Worm (Caenorhabditis elegans) whole organism, L2 larva: Measurements from ENCODE around the gene K01A12.2.

ENCODE experiments used
- C34F6.9 ChIP-seq: fragments of 150-350 bp; optimal IDR thresholded peaks from 2 replicates; lab custom pipeline; 2014; ENCODE audit warnings: missing biosample characterization, missing genetic modification characterization
- F13H6.1 ChIP-seq: sonication (generic microtip); optimal IDR thresholded peaks from 2 replicates; lab custom pipeline; 2016; ENCODE audit warnings: missing genetic modification characterization, missing compliant biosample characterization
- R02D3.7 ChIP-seq: fragments of 150-350 bp; optimal IDR thresholded peaks from 2 replicates; lab custom pipeline; 2014; ENCODE audit warnings: missing biosample characterization, missing genetic modification characterization
- ZK546.5 ChIP-seq: sonication (generic microtip); optimal IDR thresholded peaks from 2 replicates; lab custom pipeline; 2017; ENCODE audit warnings: missing biosample characterization, missing genetic modification characterization
- alr-1 ChIP-seq: fragments of 150-350 bp; optimal IDR thresholded peaks from 2 replicates; lab custom pipeline; 2014; ENCODE audit warnings: missing biosample characterization, missing genetic modification characterization
- aly-2 ChIP-seq: fragments of 150-350 bp; optimal IDR thresholded peaks from 2 replicates; lab custom pipeline; 2014; ENCODE audit warnings: missing biosample characterization, missing genetic modification characterization
- ama-1 ChIP-seq: fragments of 150-350 bp; optimal IDR thresholded peaks from 2 replicates; lab custom pipeline; 2018; ENCODE audit warnings: inconsistent platforms
- blmp-1 ChIP-seq: sonication (generic microtip); optimal IDR thresholded peaks from 2 replicates; lab custom pipeline; 2017; ENCODE audit warnings: missing genetic modification characterization, mild to moderate bottlenecking, missing compliant biosample characterization, antibody characterized with exemption, moderate library complexity; ENCODE audit not compliant: insufficient read depth
- ceh-16 ChIP-seq: fragments of 150-350 bp; optimal IDR thresholded peaks from 2 replicates; lab custom pipeline; 2014; ENCODE audit warnings: missing biosample characterization, missing genetic modification characterization
- ceh-82 ChIP-seq: fragments of 150-350 bp; optimal IDR thresholded peaks from 2 replicates; lab custom pipeline; 2014; ENCODE audit warnings: missing biosample characterization, missing genetic modification characterization
- crh-2 ChIP-seq: sonication (generic microtip); optimal IDR thresholded peaks from 2 replicates; lab custom pipeline; 2017; ENCODE audit warnings: missing biosample characterization, missing genetic modification characterization
- dmd-4 ChIP-seq: sonication (generic microtip); optimal IDR thresholded peaks from 2 replicates; lab custom pipeline; 2017; ENCODE audit warnings: missing biosample characterization, missing genetic modification characterization
- elt-1 ChIP-seq: fragments of 150-350 bp; optimal IDR thresholded peaks from 2 replicates; lab custom pipeline; 2014; ENCODE audit warnings: missing biosample characterization, missing genetic modification characterization
- elt-3 ChIP-seq: sonication (generic microtip); optimal IDR thresholded peaks from 2 replicates; lab custom pipeline; 2017; ENCODE audit warnings: missing biosample characterization, missing genetic modification characterization
- fos-1 ChIP-seq: fragments of 150-350 bp; optimal IDR thresholded peaks from 2 replicates; lab custom pipeline; 2014; ENCODE audit warnings: missing biosample characterization, missing genetic modification characterization
- lin-11 ChIP-seq: fragments of 150-350 bp; sonication (generic microtip); optimal IDR thresholded peaks from 2 replicates; lab custom pipeline; 2014; ENCODE audit warnings: missing biosample characterization, missing genetic modification characterization, inconsistent platforms, mixed read lengths
- lin-13 ChIP-seq: fragments of 150-350 bp; optimal IDR thresholded peaks from 2 replicates; lab custom pipeline; 2014; ENCODE audit warnings: missing biosample characterization, missing genetic modification reagents, missing genetic modification characterization
- lin-39 ChIP-seq: fragments of 150-350 bp; optimal IDR thresholded peaks from 2 replicates; lab custom pipeline; 2014; ENCODE audit warnings: missing biosample characterization, missing genetic modification reagents, missing genetic modification characterization
- lsy-2 ChIP-seq, 2 experiments: fragments of 150-350 bp in 1 of 2; sonication (generic microtip) in 1 of 2; optimal IDR thresholded peaks; 2 replicates each; lab custom pipeline; 2014 to 2017; ENCODE audit warnings: missing biosample characterization in 2 of 2, missing genetic modification characterization in 2 of 2
- mab-5 ChIP-seq: fragments of 150-350 bp; optimal IDR thresholded peaks from 2 replicates; lab custom pipeline; 2014; ENCODE audit warnings: missing biosample characterization, missing genetic modification characterization
- mbf-1 ChIP-seq: sonication (generic microtip); optimal IDR thresholded peaks from 2 replicates; lab custom pipeline; 2017; ENCODE audit warnings: missing biosample characterization, missing genetic modification characterization
- mdl-1 ChIP-seq, 2 experiments: fragments of 150-350 bp in 1 of 2; sonication (generic microtip) in 1 of 2; optimal IDR thresholded peaks; 2 replicates each; lab custom pipeline; 2017; ENCODE audit warnings: missing biosample characterization in 2 of 2, missing genetic modification characterization in 2 of 2
- nhr-10 ChIP-seq: sonication (generic microtip); optimal IDR thresholded peaks from 2 replicates; lab custom pipeline; 2017; ENCODE audit warnings: missing biosample characterization, missing genetic modification characterization
- nhr-11 ChIP-seq: fragments of 150-350 bp; optimal IDR thresholded peaks from 2 replicates; lab custom pipeline; 2014; ENCODE audit warnings: missing biosample characterization, missing genetic modification characterization
- nhr-12 ChIP-seq: fragments of 150-350 bp; optimal IDR thresholded peaks from 2 replicates; lab custom pipeline; 2014; ENCODE audit warnings: missing biosample characterization, missing genetic modification characterization
- nhr-237 ChIP-seq: fragments of 150-350 bp; optimal IDR thresholded peaks from 2 replicates; lab custom pipeline; 2014; ENCODE audit warnings: missing biosample characterization, missing genetic modification characterization
- nhr-25 ChIP-seq: fragments of 150-350 bp; sonication (generic microtip); optimal IDR thresholded peaks from 3 replicates; lab custom pipeline; 2014; ENCODE audit warnings: missing biosample characterization, missing genetic modification characterization
- nhr-77 ChIP-seq: fragments of 150-350 bp; optimal IDR thresholded peaks from 2 replicates; lab custom pipeline; 2014; ENCODE audit warnings: missing biosample characterization, missing genetic modification characterization
- peb-1 ChIP-seq: fragments of 150-350 bp; optimal IDR thresholded peaks from 2 replicates; lab custom pipeline; 2014; ENCODE audit warnings: missing biosample characterization, missing genetic modification characterization
- sma-3 ChIP-seq: sonication (generic microtip); optimal IDR thresholded peaks from 2 replicates; lab custom pipeline; 2016; ENCODE audit warnings: missing genetic modification reagents, missing genetic modification characterization, missing compliant biosample characterization
- sma-9 ChIP-seq, 2 experiments: fragments of 150-350 bp in 1 of 2; sonication (generic microtip) in 1 of 2; optimal IDR thresholded peaks; 2 replicates each; lab custom pipeline; 2014 to 2016; ENCODE audit warnings: missing genetic modification characterization in 2 of 2, mild to moderate bottlenecking in 1 of 2, missing biosample characterization in 1 of 2, missing compliant biosample characterization in 1 of 2, missing genetic modification reagents in 1 of 2, moderate library complexity in 1 of 2
- ztf-1 ChIP-seq: fragments of 200-800 bp; sonication (Bioruptor generic); conservative IDR thresholded peaks from 2 replicates; pipeline ENCODE4 v1.3.6; 2022; ENCODE audit warnings: missing genetic modification characterization, missing compliant biosample characterization
- ztf-11 ChIP-seq: sonication (generic microtip); optimal IDR thresholded peaks from 2 replicates; lab custom pipeline; 2017; ENCODE audit warnings: missing biosample characterization, missing genetic modification characterization
- ztf-4 ChIP-seq: fragments of 150-350 bp; optimal IDR thresholded peaks from 2 replicates; lab custom pipeline; 2014; ENCODE audit warnings: missing biosample characterization, missing genetic modification characterization

Gene K01A12.2

DNA sequence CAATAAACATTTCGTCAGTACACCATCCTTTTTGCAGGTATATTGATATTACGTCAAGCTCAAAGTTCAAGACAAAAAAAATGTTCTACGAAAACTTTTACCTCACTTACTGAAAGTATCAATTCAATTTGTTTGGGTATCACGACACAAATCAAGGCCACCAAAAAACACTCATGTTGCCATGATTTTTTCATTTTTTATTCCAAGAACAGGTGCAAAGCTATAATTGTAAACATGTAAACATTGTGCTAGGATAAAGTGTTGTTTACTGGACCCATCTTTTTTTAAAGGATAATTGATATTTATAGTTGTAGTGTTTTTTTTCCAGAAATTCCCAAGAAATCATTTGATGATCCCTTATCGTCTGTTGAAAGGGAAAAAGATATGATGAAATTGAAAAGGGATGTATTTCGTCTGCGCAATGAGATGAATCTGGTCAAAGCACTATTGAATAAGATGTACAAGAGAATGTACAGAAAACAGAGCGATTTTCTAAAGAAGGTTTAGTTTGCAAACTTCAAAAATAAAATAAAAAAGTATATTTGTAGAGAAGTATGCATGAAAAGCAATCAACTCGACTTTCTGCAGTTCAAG, 30.3 kb upstream of the K01A12.2 start:
- TF ChIP-seq blmp-1 (peak; percentile 65), nhr-11 (tag; lab: Kevin White, UChicago) (no peak)

DNA sequence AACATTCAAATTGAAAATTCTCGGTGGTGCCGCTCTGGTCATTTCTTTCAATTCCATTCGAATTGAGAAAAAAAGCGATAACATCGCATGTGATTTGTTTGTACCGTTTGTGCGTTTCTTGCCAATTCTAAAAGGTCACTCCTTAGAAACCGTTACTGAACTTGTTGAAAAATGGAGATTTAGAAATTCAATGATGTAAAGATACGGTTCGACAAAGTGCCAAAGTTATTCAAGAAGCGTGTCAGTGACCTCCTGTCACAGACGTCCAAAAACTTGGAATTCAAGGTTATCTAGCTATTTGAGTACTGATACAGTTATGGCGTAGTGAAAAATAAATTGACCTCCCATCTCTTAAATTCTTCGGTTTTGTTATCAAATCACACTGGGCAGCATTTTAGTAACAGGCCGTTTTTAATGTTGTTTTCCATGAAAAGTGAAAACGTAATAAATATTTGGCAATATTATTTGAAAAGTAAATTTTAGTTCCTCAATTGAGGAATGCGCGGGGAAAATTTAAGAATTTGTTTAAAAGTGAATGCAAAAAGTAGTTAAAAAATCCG, 28.2 kb upstream of the K01A12.2 start:
- TF ChIP-seq sma-9 (GFP tag; optimal IDR thresholded peaks at IDR 0.05; lab: Kevin White, UChicago) (peak; percentile 19), sma-9 (tag; optimal IDR thresholded peaks at IDR 0.05; lab: Kevin White, UChicago) (no peak), crh-2 (peak; percentile 17), nhr-10 (tag; lab: Kevin White, UChicago) (no peak), blmp-1 (peak; percentile 49), nhr-25 (tag; lab: Kevin White, UChicago) (peak; percentile 66), mdl-1 (tag; optimal IDR thresholded peaks at IDR 0.05; lab: Kevin White, UChicago) (no peak)

DNA sequence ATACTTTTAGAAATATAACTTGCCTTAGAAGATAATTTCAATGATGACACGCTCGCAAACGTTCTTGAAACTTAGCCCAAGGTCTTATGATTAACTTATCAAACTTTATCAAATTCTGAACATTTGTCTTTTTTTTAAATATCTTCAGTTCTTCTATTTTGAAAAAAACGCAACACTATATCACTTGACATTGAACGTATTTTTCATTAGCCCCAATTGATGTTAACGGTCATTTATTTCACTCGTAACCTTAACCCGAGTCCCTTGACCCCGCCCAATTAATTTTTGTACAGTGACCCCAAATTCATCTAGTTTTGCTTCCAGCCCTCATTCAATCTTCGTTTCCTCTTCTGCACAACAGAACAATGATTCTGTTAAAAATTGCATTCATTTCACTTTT, 27.3 kb upstream of the K01A12.2 start, which contains the start of gene F18E9.3:
Gene F18E9.3, plus strand, starts transcription at position 311 of the 400 bp plus-strand sequence.
- TF ChIP-seq nhr-25 (tag; lab: Kevin White, UChicago), result peak; percentile 51
- TF ChIP-seq nhr-12, result no peak
- no peak for TF ChIP-seq ZK546.5 (tag; lab: Kevin White, UChicago)
- TF ChIP-seq F13H6.1, result no peak
- TF ChIP-seq peb-1 (tag; lab: Kevin White, UChicago), result no peak
- no peak for TF ChIP-seq ztf-4 (tag; lab: Kevin White, UChicago)
- TF ChIP-seq R02D3.7 (tag; lab: Kevin White, UChicago), result no peak

DNA sequence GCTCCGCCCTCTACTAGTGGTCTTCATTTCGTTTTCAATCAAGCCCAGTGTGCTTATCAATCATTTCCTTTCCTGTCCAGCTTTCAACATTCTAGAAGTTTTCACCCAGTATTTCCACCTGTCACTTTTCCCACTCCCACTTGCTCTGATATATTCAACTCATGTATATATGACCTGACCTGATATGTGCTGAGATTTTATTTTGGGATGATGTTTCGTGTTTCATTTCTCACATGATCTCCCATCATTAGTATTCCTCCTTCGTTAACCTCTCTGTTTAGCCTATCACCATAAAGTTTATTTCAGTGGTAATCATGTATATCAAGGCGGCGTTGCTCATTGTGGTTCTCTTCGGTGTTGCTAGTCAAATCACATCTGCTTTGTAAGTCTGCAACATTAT, 20.3 kb upstream of the K01A12.2 start, which contains the start of gene nlp-7:
Gene nlp-7, plus strand, starts transcription at position 301 of the 400 bp plus-strand sequence.
- TF ChIP-seq F13H6.1 (no peak), elt-3 (no peak), ama-1 (no peak), C34F6.9 (tag; lab: Kevin White, UChicago) (no peak), fos-1 (tag; lab: Kevin White, UChicago) (no peak), nhr-12 (no peak), lin-13 (GFP tag; lab: Kevin White, UChicago) (no peak), ztf-4 (tag; lab: Kevin White, UChicago) (no peak), sma-3 (GFP tag; lab: Kevin White, UChicago) (no peak), ceh-16 (tag; lab: Kevin White, UChicago) (no peak), R02D3.7 (tag; lab: Kevin White, UChicago) (no peak), mbf-1 (tag; lab: Kevin White, UChicago) (no peak), dmd-4 (tag; lab: Kevin White, UChicago) (no peak), ztf-1 (GFP tag; lab: Robert Waterston, UW) (no peak), mab-5 (no peak), nhr-237 (tag; lab: Kevin White, UChicago) (no peak), lin-11 (no peak)

DNA sequence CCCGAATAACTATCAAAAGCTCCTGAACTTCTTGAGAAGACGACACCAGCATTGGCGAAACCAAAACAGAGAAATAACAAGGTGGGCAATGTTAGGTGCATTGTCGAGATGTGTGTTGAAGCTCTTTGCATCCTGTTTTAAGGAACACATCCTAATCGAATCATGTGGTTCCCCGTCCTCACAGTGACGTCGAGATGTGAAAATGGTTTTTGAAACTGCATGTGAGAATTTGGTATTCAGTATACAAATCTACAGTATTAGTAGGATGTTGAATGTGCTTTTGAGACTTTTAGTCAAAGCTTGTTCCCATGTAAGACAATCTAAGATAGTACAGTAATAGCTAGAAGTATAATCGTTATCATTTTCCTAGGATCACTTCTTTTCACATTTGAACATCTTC, 15.5 kb upstream of the K01A12.2 start, which contains the start of gene F18E9.7:
Gene F18E9.7, minus strand, starts transcription at position 101 of the 400 bp plus-strand sequence.
- TF ChIP-seq ztf-11 (no peak), aly-2 (no peak), lsy-2 (tag; optimal IDR thresholded peaks at IDR 0.05; lab: Kevin White, UChicago) (no peak), nhr-77 (tag; lab: Kevin White, UChicago) (no peak), C34F6.9 (tag; lab: Kevin White, UChicago) (no peak), nhr-237 (tag; lab: Kevin White, UChicago) (no peak), alr-1 (tag; lab: Kevin White, UChicago) (no peak), elt-1 (tag; lab: Kevin White, UChicago) (no peak), dmd-4 (tag; lab: Kevin White, UChicago) (no peak), lin-39 (tag; lab: Kevin White, UChicago) (no peak), R02D3.7 (tag; lab: Kevin White, UChicago) (no peak), ceh-82 (no peak)
- TF ChIP-seq, all 48 proteins: peak for 0
